Worm (Caenorhabditis elegans): Measurements from ENCODE around the gene lys-8.

Gene lys-8

DNA sequence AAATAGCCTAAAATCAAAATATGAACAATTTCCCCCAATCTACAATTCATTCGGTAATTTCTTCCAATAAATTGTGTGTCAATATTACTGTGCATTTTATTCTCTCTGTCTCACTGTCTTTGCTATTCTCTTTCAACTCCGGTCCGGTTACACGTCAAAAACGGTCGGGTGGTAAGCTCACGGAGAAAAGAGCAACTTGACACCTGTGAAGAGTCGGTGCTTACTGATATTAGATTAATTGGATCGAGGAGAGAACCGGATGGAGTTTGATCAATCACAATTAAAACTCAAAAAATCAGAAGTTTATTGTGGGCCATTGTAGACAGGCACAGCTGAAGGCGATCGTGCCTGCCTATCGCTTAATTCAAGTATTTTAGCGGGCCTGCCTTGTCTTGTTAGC is 11.1 kb upstream of the lys-8 start (continued):
- TF ChIP-seq dox-1 (GFP tag; IDR thresholded peaks at IDR 0.05) (peak; percentile 45; the same call in 1 of the 2 replicates), nfya-1 (tag; optimal IDR thresholded peaks at IDR 0.05; ENCODE audit: borderline replicate concordance, insufficient read depth) (no peak), ceh-27 (GFP tag; optimal IDR thresholded peaks at IDR 0.05) (no peak), attf-6 (GFP tag; IDR thresholded peaks at IDR 0.05) (no peak), B0261.1 (tag; optimal IDR thresholded peaks at IDR 0.05) (no peak), tbx-9 (tag; optimal IDR thresholded peaks at IDR 0.05; ENCODE audit: borderline replicate concordance) (no peak), madf-8 (GFP tag; conservative IDR thresholded peaks at IDR 0.05) (no peak), Y53F4B.3 (GFP tag; IDR thresholded peaks at IDR 0.05) (no peak), nfyb-1 (GFP tag; IDR thresholded peaks at IDR 0.05) (peak; percentile 67; the same call in 1 of the 2 replicates), snpc-1.3 (tag; optimal IDR thresholded peaks at IDR 0.05; ENCODE audit: insufficient read depth) (no peak), ztf-25 (GFP tag; IDR thresholded peaks at IDR 0.05) (no peak), C06A6.2 (GFP tag; conservative IDR thresholded peaks at IDR 0.05) (0 out of 2 replicates have a peak, but pooled peaks have one; percentile 26)

DNA sequence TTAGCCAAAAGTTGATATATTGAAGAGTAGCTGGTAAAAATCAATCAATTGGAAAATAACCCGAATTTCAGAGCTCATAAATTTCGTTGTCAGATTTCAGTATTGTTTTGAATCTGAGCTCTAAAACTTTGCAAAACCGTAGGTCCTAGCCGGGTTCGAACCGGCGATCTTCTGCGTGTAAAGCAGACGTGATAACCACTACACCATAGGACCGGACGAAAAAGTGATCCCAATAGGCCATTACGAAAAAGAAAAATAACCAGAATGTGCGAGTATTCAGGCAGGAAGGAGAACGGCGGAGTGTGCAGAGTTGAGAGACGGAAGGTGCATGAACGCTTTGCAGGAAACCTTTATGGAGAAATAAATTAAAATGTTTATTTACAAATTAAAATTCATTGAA is 8.9 kb upstream of the lys-8 start:
- TF ChIP-seq lin-40 (tag; optimal IDR thresholded peaks at IDR 0.05) (peak; percentile 48), lin-26 (GFP tag; IDR thresholded peaks at IDR 0.05) (peak; percentile 86), lin-54 (GFP tag; optimal IDR thresholded peaks at IDR 0.05) (peak; percentile 58), Y56A3A.18 (GFP tag; IDR thresholded peaks at IDR 0.05) (0 out of 2 replicates have a peak, but pooled peaks have one; percentile 55), unc-62 (GFP tag; optimal IDR thresholded peaks at IDR 0.05) (no peak), F37B4.10 (GFP tag; IDR thresholded peaks at IDR 0.05) (no peak), rpc-1 (optimal IDR thresholded peaks at IDR 0.05) (peak; percentile 80), rpc-1 (tag; optimal IDR thresholded peaks at IDR 0.05) (peak; percentile 88), T07F8.4 (tag; optimal IDR thresholded peaks at IDR 0.05) (peak; percentile 24), him-1 (tag; optimal IDR thresholded peaks at IDR 0.05) (peak; percentile 80), B0035.1 (tag; optimal IDR thresholded peaks at IDR 0.05) (peak; percentile 15), ama-1 (optimal IDR thresholded peaks at IDR 0.05) (no peak), ama-1 (GFP tag; optimal IDR thresholded peaks at IDR 0.05) (peak; percentile 9 to 73), ekl-4 (GFP tag; IDR thresholded peaks at IDR 0.05) (peak; percentile 40; the same call in 1 of the 2 replicates), lsl-1 (GFP tag; optimal IDR thresholded peaks at IDR 0.05) (peak; percentile 8), snpc-4 (GFP tag; optimal IDR thresholded peaks at IDR 0.05) (peak; percentile 54), snpc-4 (tag; optimal IDR thresholded peaks at IDR 0.05) (peak; percentile 25 to 86 (median 70)), mxl-1 (tag; optimal IDR thresholded peaks at IDR 0.05) (peak; percentile 41), madf-8 (GFP tag; conservative IDR thresholded peaks at IDR 0.05) (no peak), madf-10 (tag; optimal IDR thresholded peaks at IDR 0.05) (peak; percentile 1), hmg-1.2 (GFP tag; IDR thresholded peaks at IDR 0.05) (peak; percentile 71), attf-6 (GFP tag; IDR thresholded peaks at IDR 0.05) (peak; percentile 70), ZK185.1 (tag; optimal IDR thresholded peaks at IDR 0.05; ENCODE audit: poor library complexity, severe bottlenecking) (peak; percentile 51), rcor-1 (GFP tag; IDR thresholded peaks at IDR 0.05) (no peak), ztf-26 (tag; optimal IDR thresholded peaks at IDR 0.05) (peak; percentile 7), cebp-2 (GFP tag; IDR thresholded peaks at IDR 0.05) (peak; percentile 60; the same call in 1 of the 2 replicates), F23B12.7 (tag; optimal IDR thresholded peaks at IDR 0.05; ENCODE audit: insufficient read depth) (peak; percentile 81), let-607 (tag; optimal IDR thresholded peaks at IDR 0.05) (peak; percentile 17 to 31), nfya-2 (GFP tag; IDR thresholded peaks at IDR 0.05) (no peak), aptf-2 (GFP tag; conservative IDR thresholded peaks at IDR 0.05) (0 out of 2 replicates have a peak, but pooled peaks have one; percentile 30), chd-7 (tag; optimal IDR thresholded peaks at IDR 0.05) (peak; percentile 56), nhr-80 (tag; optimal IDR thresholded peaks at IDR 0.05) (peak; percentile 28), tbp1 (GFP tag; optimal IDR thresholded peaks at IDR 0.05) (peak; percentile 99), rec-8 (tag; optimal IDR thresholded peaks at IDR 0.05) (peak in 1 of 2 experiments; percentile 65), zfh-2 (GFP tag; conservative IDR thresholded peaks at IDR 0.05) (no peak), nfyb-1 (GFP tag; IDR thresholded peaks at IDR 0.05) (peak; percentile 72; the same call in 1 of the 2 replicates), snpc-1.3 (tag; optimal IDR thresholded peaks at IDR 0.05; ENCODE audit: insufficient read depth) (peak; percentile 80), Y53F4B.3 (GFP tag; IDR thresholded peaks at IDR 0.05) (0 out of 2 replicates have a peak, but pooled peaks have one; percentile 30), unc-130 (GFP tag; optimal IDR thresholded peaks at IDR 0.05) (peak; percentile 18)
